Worm (Caenorhabditis elegans): ENCODE measurements around the gene F38H4.4.

- TF ChIP-seq dpl-1 (GFP tag; optimal IDR thresholded peaks at IDR 0.05): peak; percentile 60
- no peak for TF ChIP-seq nhr-76 (tag; optimal IDR thresholded peaks at IDR 0.05)
- peak in 1 of 2 experiments; percentile 94 for TF ChIP-seq unc-62 (GFP tag; optimal IDR thresholded peaks at IDR 0.05 in 1 of 2)
- no peak for TF ChIP-seq unc-62 (tag; optimal IDR thresholded peaks at IDR 0.05)
- TF ChIP-seq R02D3.7 (tag; optimal IDR thresholded peaks at IDR 0.05): no peak
- TF ChIP-seq vab-7 (GFP tag; IDR thresholded peaks at IDR 0.05): no peak
- no peak for TF ChIP-seq arid-1 (GFP tag; conservative IDR thresholded peaks at IDR 0.05)
- TF ChIP-seq ama-1 (optimal IDR thresholded peaks at IDR 0.05): no peak
These were observed 38.4 kb upstream of the F38H4.4 start for ce11 chrIV:11809708-11810114.

Measured in whole organism, L4 larva.